Fruit fly (Drosophila melanogaster): ENCODE results near the gene 5-HT7.

5-HT7 gene

DNA sequence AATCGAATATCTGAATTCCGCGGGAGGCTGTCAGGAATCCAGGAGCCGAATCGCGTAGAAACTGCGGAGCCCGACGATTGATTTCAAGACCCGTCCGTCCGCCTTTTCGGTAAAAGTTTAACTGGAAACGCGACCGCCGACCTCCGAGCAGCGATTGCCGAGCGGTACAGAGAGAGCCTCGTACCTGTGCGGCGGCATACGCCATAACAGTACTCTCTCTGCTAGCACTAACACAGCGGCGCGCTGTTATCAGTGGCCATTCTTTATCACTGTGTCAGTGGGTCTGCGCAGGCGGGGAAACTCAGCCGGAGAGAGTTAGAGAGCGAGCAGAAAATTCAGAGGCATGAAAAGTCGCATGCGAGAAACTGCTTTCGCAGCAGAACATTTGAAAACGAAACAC, at the start of gene 5-HT7:
Gene 5-HT7, minus strand, starts transcription at position 161 of the 400 bp plus-strand sequence.
- no peak for TF ChIP-seq noc (tag; optimal IDR thresholded peaks at IDR 0.05)

- no peak for TF ChIP-seq noc (tag; optimal IDR thresholded peaks at IDR 0.05)
Measured at dm6 chr3R:31066356-31066755, 49.7 kb upstream of the 5-HT7 start.

- no peak for TF ChIP-seq noc (tag; optimal IDR thresholded peaks at IDR 0.05)
Measured at dm6 chr3R:31064653-31065322, 48.1 kb upstream of the 5-HT7 start, which contains the start of gene Sox100B. Gene Sox100B, plus strand, starts transcription at chr3R:31065253.

dm6 chr3R:31062344-31062964, 45.8 kb upstream of the 5-HT7 start:
- no peak for TF ChIP-seq noc (tag; optimal IDR thresholded peaks at IDR 0.05)

DNA sequence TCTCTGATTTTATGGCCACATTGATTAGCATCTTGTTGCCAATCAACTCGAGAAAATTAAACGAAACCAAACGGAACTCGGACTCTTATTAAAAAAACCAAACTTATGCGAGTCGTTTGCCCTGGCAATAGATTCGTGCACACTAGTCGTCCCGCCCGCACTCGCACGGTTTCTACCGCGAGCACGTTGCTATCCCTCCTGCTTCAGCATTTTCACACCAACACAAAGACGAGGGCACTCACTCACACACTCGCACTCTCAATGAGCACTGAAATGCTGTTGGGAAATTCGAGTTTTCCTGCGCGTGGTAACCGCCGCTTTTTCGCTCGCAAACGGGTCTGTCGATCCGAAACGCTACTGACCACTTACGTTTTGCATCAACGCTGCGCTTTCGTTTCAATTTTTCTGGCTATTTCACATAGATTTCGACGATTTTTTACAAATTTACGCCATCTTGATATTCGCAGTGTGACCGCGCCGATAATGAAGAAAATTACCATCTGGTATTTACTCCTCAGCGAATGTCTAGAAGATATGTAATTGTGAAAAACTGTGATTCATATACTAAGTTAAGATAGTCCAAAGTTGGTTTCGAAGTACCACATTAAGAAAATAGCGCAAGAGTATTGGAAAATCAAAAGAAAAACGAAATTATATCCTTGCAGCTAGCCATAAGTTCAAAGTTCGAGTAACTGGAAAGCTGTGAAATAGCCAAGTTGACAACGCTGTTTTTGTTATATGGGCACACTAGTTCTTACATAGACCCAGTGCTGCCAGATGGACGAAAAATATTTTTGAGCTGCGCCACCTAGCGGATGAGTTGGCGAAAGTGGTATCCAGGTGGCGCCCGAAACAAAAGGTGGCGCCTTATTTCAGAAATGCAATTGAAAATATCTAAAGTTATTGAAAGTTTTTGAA, 44.3 kb upstream of the 5-HT7 start, which contains the start of gene dco:
Gene dco, minus strand, starts transcription at position 503 of the 918 bp plus-strand sequence.
- TF ChIP-seq noc (tag; optimal IDR thresholded peaks at IDR 0.05), result no peak

dm6 chr3R:31059807-31060707, 43.4 kb upstream of the 5-HT7 start:
- no peak for TF ChIP-seq noc (tag; optimal IDR thresholded peaks at IDR 0.05)

- TF ChIP-seq noc (tag; optimal IDR thresholded peaks at IDR 0.05), result peak; percentile 86
Measured at dm6 chr3R:31059036-31059806, 42.5 kb upstream of the 5-HT7 start.

DNA sequence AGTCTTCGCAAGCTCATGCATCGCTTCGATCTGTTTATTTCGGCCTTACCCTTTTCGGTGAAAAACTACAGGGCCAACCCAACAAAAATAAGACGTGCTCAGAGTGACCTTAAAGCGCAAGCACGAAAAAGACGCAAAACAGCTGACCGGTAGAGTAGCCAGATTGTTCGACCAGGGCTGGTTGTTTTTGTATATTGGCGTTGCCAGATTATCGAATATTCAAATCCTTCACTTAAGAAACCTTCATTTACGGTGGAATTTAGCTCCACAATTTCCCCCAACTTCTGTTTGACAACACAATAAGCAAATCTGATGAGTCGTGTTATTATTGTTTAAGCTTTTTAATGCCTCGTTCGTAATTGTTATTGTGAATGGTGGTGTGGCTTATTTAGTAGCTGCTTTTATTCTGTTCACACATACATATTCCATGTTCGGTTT, 37.1 kb upstream of the 5-HT7 start, which contains the start of gene Chchd3:
Gene Chchd3, minus strand, starts transcription at position 132 of the 438 bp plus-strand sequence.
- no peak for TF ChIP-seq noc (tag; optimal IDR thresholded peaks at IDR 0.05)

DNA sequence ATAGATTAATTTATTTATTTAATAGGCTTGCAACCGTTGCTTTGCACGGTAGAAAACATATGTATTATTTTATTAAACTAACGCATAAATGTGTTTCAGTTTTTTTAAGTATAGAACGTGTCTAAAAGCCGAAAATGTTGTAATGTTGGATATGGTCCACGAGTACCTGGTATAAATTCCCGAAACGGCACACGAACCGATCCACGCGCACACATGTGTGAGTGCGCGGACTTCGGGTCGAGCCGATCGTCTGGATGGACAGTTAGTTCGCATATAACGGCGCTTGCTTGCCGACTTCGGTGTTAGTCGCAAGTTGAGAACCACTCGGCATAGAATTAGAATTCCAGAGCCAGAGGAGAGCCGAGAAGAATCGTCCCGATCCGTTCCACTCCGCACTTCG, 32.0 kb upstream of the 5-HT7 start, which contains the start of gene Alp4:
Gene Alp4, plus strand, starts transcription at position 301 of the 400 bp plus-strand sequence.
- no peak for TF ChIP-seq noc (tag; optimal IDR thresholded peaks at IDR 0.05)

dm6 chr3R:31045005-31045404, 28.3 kb upstream of the 5-HT7 start, which contains the start of gene CG33920:
Gene CG33920, minus strand, starts transcription at chr3R:31045105.
- TF ChIP-seq noc (tag; optimal IDR thresholded peaks at IDR 0.05), result no peak

dm6 chr3R:31038473-31039424, 22.1 kb upstream of the 5-HT7 start, which contains the start of gene CanA1:
Gene CanA1, plus strand, starts transcription at chr3R:31039374.
- peak; percentile 41 for TF ChIP-seq noc (tag; optimal IDR thresholded peaks at IDR 0.05)

DNA sequence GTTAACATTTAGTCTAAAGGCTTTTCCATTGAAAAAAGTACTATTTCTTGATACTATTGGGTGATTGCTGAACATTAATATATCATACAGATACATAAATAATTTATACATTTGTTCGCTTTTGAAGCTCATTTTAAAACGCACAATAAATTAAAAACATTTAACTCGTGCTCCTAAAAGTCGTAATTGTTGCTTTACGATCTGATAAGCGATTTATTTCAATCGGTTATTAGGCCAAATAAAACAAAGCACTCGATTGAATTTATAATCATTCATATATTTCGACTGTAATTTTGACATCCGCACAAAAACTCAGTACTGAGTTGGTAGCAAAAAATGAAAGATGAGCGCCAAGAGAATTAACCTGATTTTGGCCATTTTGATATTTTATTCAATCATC, 18.4 kb upstream of the 5-HT7 start, which contains the start of gene CG33773:
Gene CG33773, plus strand, starts transcription at position 301 of the 400 bp plus-strand sequence.
- TF ChIP-seq noc (tag; optimal IDR thresholded peaks at IDR 0.05), result no peak

DNA sequence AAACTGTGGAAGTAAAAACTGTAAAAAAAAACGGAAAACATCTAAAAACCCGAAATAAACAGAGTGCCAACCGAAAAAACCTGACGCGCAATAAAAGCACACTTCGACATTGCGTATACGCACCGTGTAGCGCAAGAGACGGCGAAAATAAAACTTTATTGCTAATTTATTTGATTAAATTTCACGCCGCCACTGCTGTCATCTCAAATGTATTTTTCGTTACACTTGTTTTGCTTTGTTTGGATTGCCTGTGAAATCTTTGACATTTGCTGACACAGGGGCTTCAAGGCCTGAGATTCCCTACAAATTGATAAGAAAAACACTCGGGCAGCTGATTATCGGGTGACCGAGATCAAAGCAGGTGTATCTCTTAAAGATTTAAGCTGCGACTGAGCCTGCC, 4.1 kb upstream of the 5-HT7 start:
- TF ChIP-seq noc (tag; optimal IDR thresholded peaks at IDR 0.05), result no peak
